Fruit fly (Drosophila melanogaster) S2 (cell line): Measurements from ENCODE around the gene inaF-C.

Source experiments
- CG8478 ChIP-seq: fragments of >200 bp; optimal IDR thresholded peaks from 2 replicates; lab custom pipeline; 2018
- CTCF ChIP-seq, 2 experiments: fragments of >200 bp; optimal IDR thresholded peaks; 2 replicates each; lab custom pipeline; 2018

DNA sequence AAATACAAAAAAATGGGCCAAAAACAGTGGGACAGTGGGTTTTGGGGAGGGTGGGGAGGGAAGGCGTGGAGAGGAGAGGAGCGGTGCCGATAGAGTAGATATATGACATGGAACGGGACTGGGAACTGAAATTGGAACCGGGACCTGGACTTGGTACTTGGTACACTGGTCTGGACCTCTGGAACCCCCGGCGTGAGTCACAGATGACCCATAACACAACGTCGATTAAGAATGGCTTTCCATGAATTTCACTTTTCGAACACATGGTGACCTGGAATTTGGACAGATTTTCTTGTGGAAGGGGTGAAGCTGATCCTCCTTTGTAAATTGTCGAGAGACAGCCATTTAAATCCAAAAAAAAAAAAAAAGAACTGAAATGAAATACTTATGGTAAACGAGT is 44.9 kb downstream of the inaF-C start:
- TF ChIP-seq CTCF (optimal IDR thresholded peaks at IDR 0.05; lab: Kevin White, UChicago) (no peak), CG8478 (lab: Kevin White, UChicago) (no peak)
